Worm (Caenorhabditis elegans): Measurements from ENCODE around the gene mutd-1.

ce11 chrIV:7083976-7084375 is 49.9 kb downstream of the mutd-1 start:
- TF ChIP-seq cebp-1 (GFP tag; IDR thresholded peaks at IDR 0.05) (no peak), cebp-1 (tag; optimal IDR thresholded peaks at IDR 0.05) (no peak), K11D2.4 (GFP tag; IDR thresholded peaks at IDR 0.05) (no peak), snpc-4 (GFP tag; optimal IDR thresholded peaks at IDR 0.05) (no peak), snpc-4 (tag; optimal IDR thresholded peaks at IDR 0.05) (no peak), pha-4 (tag; optimal IDR thresholded peaks at IDR 0.05) (no peak), pbrm-1 (GFP tag; IDR thresholded peaks at IDR 0.05) (no peak), Y56A3A.18 (GFP tag; IDR thresholded peaks at IDR 0.05) (0 out of 2 replicates have a peak, but pooled peaks have one; percentile 52), zfh-2 (GFP tag; conservative IDR thresholded peaks at IDR 0.05) (no peak), madf-3 (GFP tag; IDR thresholded peaks at IDR 0.05) (no peak)
